Fruit fly (Drosophila melanogaster) ovary, adult (tissue): ENCODE measurements around the gene Vps13D.

ENCODE experiments used
- CG17801 ChIP-seq: fragments of 200-800 bp; optimal IDR thresholded peaks from 2 replicates; lab custom pipeline; 2019; ENCODE audit warnings: missing biosample characterization, mild to moderate bottlenecking, missing genetic modification characterization, moderate library complexity; ENCODE audit not compliant: partially characterized antibody

Vps13D gene

dm6 chr3L:12798795-12799311, 44.0 kb downstream of the Vps13D start:
- TF ChIP-seq CG17801 (GFP tag; lab: Kevin White, UChicago) = no peak

- no peak for TF ChIP-seq CG17801 (GFP tag; lab: Kevin White, UChicago)
Measured at dm6 chr3L:12799431-12800147, 44.7 kb downstream of the Vps13D start.

dm6 chr3L:12800167-12800566, 45.3 kb downstream of the Vps13D start:
- no peak for TF ChIP-seq CG17801 (GFP tag; lab: Kevin White, UChicago)

dm6 chr3L:12802443-12802865, 47.6 kb downstream of the Vps13D start:
- peak; percentile 44 for TF ChIP-seq CG17801 (GFP tag; lab: Kevin White, UChicago)

dm6 chr3L:12803159-12804034, 48.5 kb downstream of the Vps13D start:
- no peak for TF ChIP-seq CG17801 (GFP tag; lab: Kevin White, UChicago)

- TF ChIP-seq CG17801 (GFP tag; lab: Kevin White, UChicago) = no peak
Measured at dm6 chr3L:12804035-12804729, 49.3 kb downstream of the Vps13D start.

- TF ChIP-seq CG17801 (GFP tag; lab: Kevin White, UChicago) = peak; percentile 38
Measured at dm6 chr3L:12804730-12805170, 49.9 kb downstream of the Vps13D start, which contains the start of gene Atg1. Atg1 (minus strand) TSS chr3L:12805116.

- no peak for TF ChIP-seq CG17801 (GFP tag; lab: Kevin White, UChicago)
Measured at dm6 chr3L:12805660-12806289, 50.9 kb downstream of the Vps13D start, which contains the start of gene Sap130. Sap130 (plus strand) TSS chr3L:12805902.

dm6 chr3L:12806290-12806743, 51.5 kb downstream of the Vps13D start:
- TF ChIP-seq CG17801 (GFP tag; lab: Kevin White, UChicago) = peak; percentile 68

- no peak for TF ChIP-seq CG17801 (GFP tag; lab: Kevin White, UChicago)
Measured at dm6 chr3L:12808421-12808820, 53.6 kb downstream of the Vps13D start, which contains the start of gene CG32110. CG32110 (plus strand) TSS chr3L:12808721.

dm6 chr3L:12813907-12814306, 59.1 kb downstream of the Vps13D start, which contains the start of the genes Sf3a2 and CG42588:
Sf3a2 (minus strand) TSS chr3L:12814019.
CG42588 (plus strand) TSS chr3L:12814254.
- peak; percentile 65 for TF ChIP-seq CG17801 (GFP tag; lab: Kevin White, UChicago)

- TF ChIP-seq CG17801 (GFP tag; lab: Kevin White, UChicago) = peak; percentile 17
Measured at dm6 chr3L:12814806-12815205, 60.0 kb downstream of the Vps13D start.

dm6 chr3L:12815756-12816155, 60.9 kb downstream of the Vps13D start:
- no peak for TF ChIP-seq CG17801 (GFP tag; lab: Kevin White, UChicago)
